Worm (Caenorhabditis elegans): ENCODE data around the gene C30H6.12.

ce11 chrIV:17343482-17343881 lies 39.7 kb upstream of the C30H6.12 start, which contains the start of gene C49C3.11:
- no peak for TF ChIP-seq ref-1 (GFP tag; conservative IDR thresholded peaks at IDR 0.05)
- no peak for TF ChIP-seq flt-1 (GFP tag; IDR thresholded peaks at IDR 0.05)

Data from whole organism, midembryonic.